Fruit fly (Drosophila melanogaster) S2 (cell line): Measurements from ENCODE around the gene CG18557.

Experiments used
- CG8478 ChIP-seq: fragments of >200 bp; optimal IDR thresholded peaks from 2 replicates; lab custom pipeline; 2018
- CTCF ChIP-seq, 2 experiments: fragments of >200 bp; optimal IDR thresholded peaks; 2 replicates each; lab custom pipeline; 2018

dm6 chr2L:2855773-2856615 lies 10.5 kb upstream of the CG18557 start, which contains the start of the genes CG3104 and RpS21:
- TF ChIP-seq CTCF (optimal IDR thresholded peaks at IDR 0.05; lab: Kevin White, UChicago) (peak; percentile 92 to 95), CG8478 (lab: Kevin White, UChicago) (no peak)
